Worm (Caenorhabditis elegans): ENCODE measurements around the gene C31H2.3.

The C31H2.3 gene

ce11 chrX:5121789-5122188 lies 32.4 kb downstream of the C31H2.3 start:
- peak; percentile 36 for TF ChIP-seq dsc-1 (tag; optimal IDR thresholded peaks at IDR 0.05)
- peak; percentile 11 for TF ChIP-seq mep-1 (tag; optimal IDR thresholded peaks at IDR 0.05)
- TF ChIP-seq ztf-11 (tag; optimal IDR thresholded peaks at IDR 0.05), result no peak
- no peak for TF ChIP-seq elt-3 (tag; optimal IDR thresholded peaks at IDR 0.05)
- TF ChIP-seq ces-1 (GFP tag; optimal IDR thresholded peaks at IDR 0.05), result no peak
- TF ChIP-seq vab-15 (tag; optimal IDR thresholded peaks at IDR 0.05), result no peak
- no peak for TF ChIP-seq nhr-76 (tag; optimal IDR thresholded peaks at IDR 0.05)
- TF ChIP-seq ztf-4 (tag; optimal IDR thresholded peaks at IDR 0.05), result no peak
- peak; percentile 64 for TF ChIP-seq unc-86 (tag; optimal IDR thresholded peaks at IDR 0.05)
- no peak for TF ChIP-seq fkh-4 (tag; optimal IDR thresholded peaks at IDR 0.05; ENCODE audit: borderline replicate concordance)
- TF ChIP-seq C34B4.2 (tag; optimal IDR thresholded peaks at IDR 0.05), result no peak
- no peak for TF ChIP-seq nhr-77 (tag; optimal IDR thresholded peaks at IDR 0.05)
- no peak for TF ChIP-seq sox-4 (tag; optimal IDR thresholded peaks at IDR 0.05)
- peak; percentile 55 for TF ChIP-seq nhr-85 (tag)
- TF ChIP-seq lsy-2 (tag; optimal IDR thresholded peaks at IDR 0.05), result peak in 1 of 2 experiments; percentile 15
- TF ChIP-seq nhr-90 (tag; optimal IDR thresholded peaks at IDR 0.05; ENCODE audit: poor library complexity), result no peak
- TF ChIP-seq lin-35 (GFP tag; optimal IDR thresholded peaks at IDR 0.05), result peak in 1 of 2 experiments; percentile 9
- TF ChIP-seq snu-23 (GFP tag; optimal IDR thresholded peaks at IDR 0.05), result peak; percentile 39
- no peak for TF ChIP-seq ceh-88 (GFP tag; IDR thresholded peaks at IDR 0.05)
- TF ChIP-seq unc-130 (tag; optimal IDR thresholded peaks at IDR 0.05), result no peak
- TF ChIP-seq pqm-1 (tag; optimal IDR thresholded peaks at IDR 0.05), result no peak
- peak; percentile 42 for TF ChIP-seq swsn-7 (tag; optimal IDR thresholded peaks at IDR 0.05)
- TF ChIP-seq mef-2 (tag; optimal IDR thresholded peaks at IDR 0.05), result no peak
- TF ChIP-seq egl-13 (tag; optimal IDR thresholded peaks at IDR 0.05), result peak; percentile 63
- no peak for TF ChIP-seq hlh-4 (tag; optimal IDR thresholded peaks at IDR 0.05)
- no peak for TF ChIP-seq nhr-11 (tag; optimal IDR thresholded peaks at IDR 0.05)
- peak; percentile 12 for TF ChIP-seq tbx-2 (tag; optimal IDR thresholded peaks at IDR 0.05)
- TF ChIP-seq nhr-19 (GFP tag; conservative IDR thresholded peaks at IDR 0.05), result 0 out of 2 replicates have a peak, but pooled peaks have one; percentile 11
- TF ChIP-seq nhr-20 (tag; optimal IDR thresholded peaks at IDR 0.05), result no peak
- no peak for TF ChIP-seq lin-39 (tag; optimal IDR thresholded peaks at IDR 0.05)
- no peak for TF ChIP-seq tlp-1 (tag; optimal IDR thresholded peaks at IDR 0.05)
- TF ChIP-seq pag-3 (tag; optimal IDR thresholded peaks at IDR 0.05; ENCODE audit: borderline replicate concordance, insufficient read depth), result no peak
- no peak for TF ChIP-seq sptf-1 (tag; optimal IDR thresholded peaks at IDR 0.05)
- no peak for TF ChIP-seq mdl-1 (tag; optimal IDR thresholded peaks at IDR 0.05)
- no peak for TF ChIP-seq nhr-12 (tag; optimal IDR thresholded peaks at IDR 0.05)
- no peak for TF ChIP-seq ama-1 (optimal IDR thresholded peaks at IDR 0.05)
- TF ChIP-seq skn-1 (tag; optimal IDR thresholded peaks at IDR 0.05), result peak; percentile 3
- no peak for TF ChIP-seq nhr-237 (tag; optimal IDR thresholded peaks at IDR 0.05)
- TF ChIP-seq F16B12.6 (tag; optimal IDR thresholded peaks at IDR 0.05), result no peak
- peak; percentile 33 for TF ChIP-seq irx-1 (tag; optimal IDR thresholded peaks at IDR 0.05)
- TF ChIP-seq lin-14 (GFP tag; optimal IDR thresholded peaks at IDR 0.05), result peak; percentile 73
- no peak for TF ChIP-seq nhr-84 (tag; optimal IDR thresholded peaks at IDR 0.05)
- no peak for TF ChIP-seq unc-30 (tag; optimal IDR thresholded peaks at IDR 0.05)
- TF ChIP-seq nhr-28 (tag; optimal IDR thresholded peaks at IDR 0.05), result no peak
- TF ChIP-seq egl-27 (tag; optimal IDR thresholded peaks at IDR 0.05), result no peak
- TF ChIP-seq dpl-1 (GFP tag; optimal IDR thresholded peaks at IDR 0.05), result no peak
- TF ChIP-seq ceh-8 (GFP tag; optimal IDR thresholded peaks at IDR 0.05), result no peak
- TF ChIP-seq snpc-4 (tag; optimal IDR thresholded peaks at IDR 0.05), result no peak
- TF ChIP-seq aly-2 (tag; optimal IDR thresholded peaks at IDR 0.05), result no peak
- TF ChIP-seq zag-1 (tag; optimal IDR thresholded peaks at IDR 0.05), result no peak
- TF ChIP-seq ceh-63 (GFP tag; optimal IDR thresholded peaks at IDR 0.05), result no peak
- no peak for TF ChIP-seq efl-3 (GFP tag; optimal IDR thresholded peaks at IDR 0.05)
- TF ChIP-seq lir-3 (tag; optimal IDR thresholded peaks at IDR 0.05; ENCODE audit: poor library complexity), result no peak
- no peak for TF ChIP-seq C04F5.9 (tag; optimal IDR thresholded peaks at IDR 0.05)
- no peak for TF ChIP-seq unc-62 (GFP tag; optimal IDR thresholded peaks at IDR 0.05)
